Worm (Caenorhabditis elegans): ENCODE results near the gene F58B3.6.

The F58B3.6 gene

ce11 chrIV:11636409-11636723 is at the start of gene F58B3.6:
Gene F58B3.6, plus strand, starts transcription at chrIV:11636648.
- TF ChIP-seq unc-62 (GFP tag; optimal IDR thresholded peaks at IDR 0.05) = no peak

- no peak for TF ChIP-seq unc-62 (GFP tag; optimal IDR thresholded peaks at IDR 0.05)
Measured at ce11 chrIV:11592165-11592564, 44.3 kb upstream of the F58B3.6 start, which contains the start of gene spe-36. Gene spe-36, minus strand, starts transcription at chrIV:11592265.

- no peak for TF ChIP-seq unc-62 (GFP tag; optimal IDR thresholded peaks at IDR 0.05)
Measured at ce11 chrIV:11592820-11593219, 43.6 kb upstream of the F58B3.6 start.

ce11 chrIV:11593415-11594190 is 42.8 kb upstream of the F58B3.6 start, which contains the start of gene F40F11.3:
Gene F40F11.3, minus strand, starts transcription at chrIV:11594003.
- no peak for TF ChIP-seq unc-62 (GFP tag; optimal IDR thresholded peaks at IDR 0.05)

ce11 chrIV:11594191-11594673 is 42.2 kb upstream of the F58B3.6 start, which contains the start of gene mig-38:
Gene mig-38, plus strand, starts transcription at chrIV:11594244.
- no peak for TF ChIP-seq unc-62 (GFP tag; optimal IDR thresholded peaks at IDR 0.05)

ce11 chrIV:11597079-11597478 is 39.4 kb upstream of the F58B3.6 start:
- TF ChIP-seq unc-62 (GFP tag; optimal IDR thresholded peaks at IDR 0.05) = no peak

ce11 chrIV:11599717-11600116 is 36.7 kb upstream of the F58B3.6 start:
- no peak for TF ChIP-seq unc-62 (GFP tag; optimal IDR thresholded peaks at IDR 0.05)

ce11 chrIV:11601721-11602405 is 34.6 kb upstream of the F58B3.6 start:
- no peak for TF ChIP-seq unc-62 (GFP tag; optimal IDR thresholded peaks at IDR 0.05)

- TF ChIP-seq unc-62 (GFP tag; optimal IDR thresholded peaks at IDR 0.05) = no peak
Measured at ce11 chrIV:11602498-11603068, 33.9 kb upstream of the F58B3.6 start, which contains the start of gene rps-11. Gene rps-11, plus strand, starts transcription at chrIV:11602641.

- no peak for TF ChIP-seq unc-62 (GFP tag; optimal IDR thresholded peaks at IDR 0.05)
Measured at ce11 chrIV:11603265-11603840, 33.1 kb upstream of the F58B3.6 start.

ce11 chrIV:11604909-11605308 is 31.5 kb upstream of the F58B3.6 start, which contains the start of the genes ragc-1 and Y24F12A.1:
Gene ragc-1, minus strand, starts transcription at chrIV:11604933.
Gene Y24F12A.1, plus strand, starts transcription at chrIV:11605254.
- no peak for TF ChIP-seq unc-62 (GFP tag; optimal IDR thresholded peaks at IDR 0.05)

- no peak for TF ChIP-seq unc-62 (GFP tag; optimal IDR thresholded peaks at IDR 0.05)
Measured at ce11 chrIV:11620909-11621308, 15.5 kb upstream of the F58B3.6 start, which contains the start of gene dsl-5. Gene dsl-5, minus strand, starts transcription at chrIV:11621009.

- TF ChIP-seq unc-62 (GFP tag; optimal IDR thresholded peaks at IDR 0.05) = no peak
Measured at ce11 chrIV:11622336-11622735, 14.1 kb upstream of the F58B3.6 start.

ce11 chrIV:11623060-11623459 is 13.4 kb upstream of the F58B3.6 start, which contains the start of gene lys-4:
Gene lys-4, minus strand, starts transcription at chrIV:11623174.
- TF ChIP-seq unc-62 (GFP tag; optimal IDR thresholded peaks at IDR 0.05) = no peak

- TF ChIP-seq unc-62 (GFP tag; optimal IDR thresholded peaks at IDR 0.05) = no peak
Measured at ce11 chrIV:11623759-11624287, 12.6 kb upstream of the F58B3.6 start.

- no peak for TF ChIP-seq unc-62 (GFP tag; optimal IDR thresholded peaks at IDR 0.05)
Measured at ce11 chrIV:11625482-11625881, 11.0 kb upstream of the F58B3.6 start, which contains the start of gene lys-5. Gene lys-5, minus strand, starts transcription at chrIV:11625582.

Measured in whole organism, dauer.